Worm (Caenorhabditis elegans): ENCODE measurements around the gene C44C10.3.

DNA sequence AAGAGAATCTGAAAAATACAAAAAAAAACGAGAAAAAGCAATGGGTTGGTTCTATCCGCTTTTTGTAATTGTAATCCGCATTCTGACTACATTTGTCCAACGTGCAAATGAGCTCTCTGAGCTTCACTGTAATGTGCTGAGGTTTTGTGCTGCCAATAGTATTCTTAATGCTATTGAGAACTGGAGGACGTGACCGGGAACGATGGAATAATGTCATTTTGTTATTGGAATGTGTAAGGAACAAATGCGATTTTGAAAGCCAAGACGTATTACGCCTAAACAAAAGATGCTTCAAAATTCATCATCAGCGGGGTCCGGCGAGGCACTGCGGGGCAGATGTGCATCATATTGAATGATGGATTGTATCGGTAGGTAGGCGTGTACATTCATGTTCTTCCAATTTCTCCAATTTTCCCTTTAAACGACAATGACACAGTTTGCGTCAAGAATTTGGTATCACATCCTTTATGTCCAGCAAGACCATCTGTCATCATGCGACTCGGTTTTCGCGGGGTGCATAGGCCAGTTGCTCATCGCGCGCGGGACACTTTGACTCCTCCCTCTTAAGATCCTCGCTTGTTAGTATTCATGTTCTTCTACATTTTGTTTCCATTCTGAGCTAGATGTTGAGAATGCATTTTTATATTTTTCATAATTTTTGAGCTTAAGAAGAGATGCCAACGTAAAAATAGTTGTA lies 29.1 kb upstream of the C44C10.3 start:
- TF ChIP-seq elt-2 (tag; optimal IDR thresholded peaks at IDR 0.05): no peak
- TF ChIP-seq zag-1 (tag; optimal IDR thresholded peaks at IDR 0.05): no peak
- TF ChIP-seq nhr-71 (tag; optimal IDR thresholded peaks at IDR 0.05): no peak
- no peak for TF ChIP-seq fkh-4 (tag; optimal IDR thresholded peaks at IDR 0.05; ENCODE audit: borderline replicate concordance)
- no peak for TF ChIP-seq blmp-1 (tag; optimal IDR thresholded peaks at IDR 0.05)
- TF ChIP-seq unc-86 (tag; optimal IDR thresholded peaks at IDR 0.05): no peak
- no peak for TF ChIP-seq mab-9 (GFP tag; IDR thresholded peaks at IDR 0.05)
- no peak for TF ChIP-seq fkh-10 (GFP tag; optimal IDR thresholded peaks at IDR 0.05)
- TF ChIP-seq nhr-20 (tag; optimal IDR thresholded peaks at IDR 0.05): no peak
- TF ChIP-seq ama-1 (optimal IDR thresholded peaks at IDR 0.05): no peak
- TF ChIP-seq nhr-28 (tag; optimal IDR thresholded peaks at IDR 0.05): no peak
- no peak for TF ChIP-seq efl-1 (optimal IDR thresholded peaks at IDR 0.05)
- no peak for TF ChIP-seq efl-1 (GFP tag; optimal IDR thresholded peaks at IDR 0.05 in 1 of 2)

Data from whole organism, L1 larva.